In the genomic region with DNA sequence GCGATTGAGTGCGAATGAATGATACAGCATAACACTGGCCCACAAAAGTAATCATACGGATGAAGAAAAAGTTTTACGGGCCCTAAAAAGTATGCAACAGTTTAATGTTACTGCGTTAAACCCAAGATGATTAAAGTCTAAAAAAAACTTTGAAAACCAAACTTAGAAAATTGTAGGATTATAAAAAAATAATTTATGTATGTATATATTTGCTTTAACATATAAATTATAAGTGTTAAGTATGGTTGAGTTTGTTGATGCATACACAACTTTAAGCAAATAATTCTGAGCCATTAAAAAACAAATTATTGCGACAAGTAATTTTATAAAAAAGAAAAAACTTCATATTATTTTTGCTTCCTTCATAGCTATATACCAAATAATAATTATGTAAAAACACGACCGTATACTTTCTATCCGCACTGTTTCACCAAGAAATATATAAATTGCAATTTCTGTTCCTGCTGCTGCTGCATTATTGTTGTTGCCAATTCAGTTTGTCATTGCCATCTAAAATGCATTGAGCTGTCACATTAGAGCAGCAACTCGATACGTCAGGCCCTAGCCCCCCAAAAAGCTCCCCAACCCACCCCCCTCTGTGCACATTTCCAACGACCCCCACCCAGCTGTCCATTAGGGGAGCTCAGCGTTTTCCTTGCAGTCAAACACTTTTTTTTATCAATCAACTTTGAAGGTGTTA, we compare ENCODE assay signal across 1 fruit fly cellular context.
A peak's percentile ranks its signal among the peaks of the same experiment; 100 is the strongest.
TF ChIP-seq lines count a peak whose summit lies in the region.

No protein-coding gene starts in this region.

TF ChIP-seq in whole organism, embryonic, 481 proteins besides CTCF, POLR2A, EP300 and RAD21 (continued from another document):
- TF ChIP-seq inv (GFP tag; IDR thresholded peaks at IDR 0.05; lab: Robert Waterston, UW; ENCODE audit: partially characterized antibody) (no peak), Mad (GFP tag; optimal IDR thresholded peaks at IDR 0.05; lab: Kevin White, UChicago) (no peak), Med (GFP tag; lab: Kevin White, UChicago) (no peak), B-H1 (GFP tag; IDR thresholded peaks at IDR 0.05; lab: Robert Waterston, UW) (no peak), gfzf (GFP tag; optimal IDR thresholded peaks at IDR 0.05; lab: Kevin White, UChicago) (no peak), CG31224 (GFP tag; IDR thresholded peaks at IDR 0.05; lab: Robert Waterston, UW) (no peak; the same call in 1 of the 2 replicates), scrt (GFP tag; optimal IDR thresholded peaks at IDR 0.05; lab: Kevin White, UChicago) (no peak), nom (GFP tag; optimal IDR thresholded peaks at IDR 0.05; lab: Kevin White, UChicago) (peak; percentile 70), ewg (GFP tag; optimal IDR thresholded peaks at IDR 0.05; lab: Kevin White, UChicago) (no peak), CG10543 (GFP tag; optimal IDR thresholded peaks at IDR 0.05; lab: Kevin White, UChicago) (no peak), CG9609 (GFP tag; optimal IDR thresholded peaks at IDR 0.05; lab: Kevin White, UChicago) (no peak), Nf-YC (tag; optimal IDR thresholded peaks at IDR 0.05; lab: Kevin White, UChicago) (peak; percentile 28), Dref (GFP tag; IDR thresholded peaks at IDR 0.05; lab: Robert Waterston, UW) (no peak), sens-2 (GFP tag; IDR thresholded peaks at IDR 0.05; lab: Robert Waterston, UW) (no peak), CG5245 (GFP tag; optimal IDR thresholded peaks at IDR 0.05; lab: Kevin White, UChicago) (no peak), exex (tag; optimal IDR thresholded peaks at IDR 0.05; lab: Kevin White, UChicago) (no peak), CG7357 (GFP tag; IDR thresholded peaks at IDR 0.05; lab: Robert Waterston, UW) (no peak), CG2199 (GFP tag; IDR thresholded peaks at IDR 0.05; lab: Robert Waterston, UW) (0 out of 3 replicates have a peak, but pooled peaks have one; percentile 40), CG7372 (GFP tag; IDR thresholded peaks at IDR 0.05; lab: Robert Waterston, UW) (no peak), ap (GFP tag; IDR thresholded peaks at IDR 0.05; lab: Robert Waterston, UW) (no peak), fd3F (GFP tag; optimal IDR thresholded peaks at IDR 0.05; lab: Kevin White, UChicago) (no peak), chn (GFP tag; optimal IDR thresholded peaks at IDR 0.05; lab: Kevin White, UChicago) (no peak), her (GFP tag; optimal IDR thresholded peaks at IDR 0.05; lab: Kevin White, UChicago) (no peak), CG5180 (GFP tag; optimal IDR thresholded peaks at IDR 0.05; lab: Kevin White, UChicago) (peak; percentile 15), btn (GFP tag; optimal IDR thresholded peaks at IDR 0.05; lab: Kevin White, UChicago) (no peak), dmrt11E (tag; optimal IDR thresholded peaks at IDR 0.05; lab: Kevin White, UChicago) (no peak), Dip2 (GFP tag; IDR thresholded peaks at IDR 0.05; lab: Robert Waterston, UW) (no peak), CG15696 (tag; optimal IDR thresholded peaks at IDR 0.05; lab: Kevin White, UChicago) (no peak), cato (GFP tag; optimal IDR thresholded peaks at IDR 0.05; lab: Kevin White, UChicago; ENCODE audit: borderline replicate concordance) (no peak), Hsf (GFP tag; optimal IDR thresholded peaks at IDR 0.05; lab: Kevin White, UChicago) (no peak), CG12104 (GFP tag; optimal IDR thresholded peaks at IDR 0.05; lab: Kevin White, UChicago) (no peak), H15 (GFP tag; IDR thresholded peaks at IDR 0.05; lab: Robert Waterston, UW) (no peak), chif (GFP tag; optimal IDR thresholded peaks at IDR 0.05; lab: Kevin White, UChicago) (no peak), lmd (GFP tag; IDR thresholded peaks at IDR 0.05; lab: Robert Waterston, UW) (0 out of 2 replicates have a peak, but pooled peaks have one; percentile 24), CG7745 (tag; optimal IDR thresholded peaks at IDR 0.05; lab: Kevin White, UChicago) (no peak), CG31388 (GFP tag; optimal IDR thresholded peaks at IDR 0.05; lab: Kevin White, UChicago) (no peak), Awh (GFP tag; IDR thresholded peaks at IDR 0.05; lab: Robert Waterston, UW) (no peak), Vsx1 (GFP tag; optimal IDR thresholded peaks at IDR 0.05; lab: Kevin White, UChicago) (no peak), ash1 (GFP tag; optimal IDR thresholded peaks at IDR 0.05; lab: Kevin White, UChicago) (no peak), ase (GFP tag; IDR thresholded peaks at IDR 0.05; lab: Robert Waterston, UW) (no peak), CG3065 (GFP tag; optimal IDR thresholded peaks at IDR 0.05; lab: Kevin White, UChicago) (no peak), al (GFP tag; IDR thresholded peaks at IDR 0.05; lab: Robert Waterston, UW) (no peak), CG14441 (GFP tag; IDR thresholded peaks at IDR 0.05; lab: Robert Waterston, UW) (no peak), CG15011 (GFP tag; optimal IDR thresholded peaks at IDR 0.05; lab: Kevin White, UChicago) (no peak), CG17186 (GFP tag; optimal IDR thresholded peaks at IDR 0.05; lab: Kevin White, UChicago) (no peak), Asciz (GFP tag; optimal IDR thresholded peaks at IDR 0.05; lab: Kevin White, UChicago) (no peak), CG2712 (tag; optimal IDR thresholded peaks at IDR 0.05; lab: Kevin White, UChicago) (peak; percentile 53), zen2 (GFP tag; IDR thresholded peaks at IDR 0.05; lab: Robert Waterston, UW; ENCODE audit: partially characterized antibody) (no peak), CG8924 (tag; optimal IDR thresholded peaks at IDR 0.05; lab: Kevin White, UChicago) (no peak), slbo (GFP tag; IDR thresholded peaks at IDR 0.05; lab: Robert Waterston, UW) (no peak), pnt (GFP tag; optimal IDR thresholded peaks at IDR 0.05; lab: Kevin White, UChicago) (no peak), H2.0 (GFP tag; IDR thresholded peaks at IDR 0.05; lab: Robert Waterston, UW) (no peak), Scr (GFP tag; IDR thresholded peaks at IDR 0.05; lab: Robert Waterston, UW; ENCODE audit: partially characterized antibody) (no peak), unc-4 (GFP tag; IDR thresholded peaks at IDR 0.05; lab: Robert Waterston, UW; ENCODE audit: partially characterized antibody) (no peak), pb (GFP tag; optimal IDR thresholded peaks at IDR 0.05; lab: Kevin White, UChicago) (no peak), corto (GFP tag; optimal IDR thresholded peaks at IDR 0.05; lab: Kevin White, UChicago) (no peak), CG12391 (tag; optimal IDR thresholded peaks at IDR 0.05; lab: Kevin White, UChicago) (no peak), CG13287 (GFP tag; IDR thresholded peaks at IDR 0.05; lab: Robert Waterston, UW; ENCODE audit: partially characterized antibody) (no peak), mam (GFP tag; optimal IDR thresholded peaks at IDR 0.05; lab: Kevin White, UChicago) (no peak), Meics (GFP tag; optimal IDR thresholded peaks at IDR 0.05; lab: Kevin White, UChicago) (peak; percentile 34), zfh2 (GFP tag; optimal IDR thresholded peaks at IDR 0.05; lab: Kevin White, UChicago) (no peak), slp2 (GFP tag; optimal IDR thresholded peaks at IDR 0.05; lab: Kevin White, UChicago) (no peak), CG15269 (tag; optimal IDR thresholded peaks at IDR 0.05; lab: Kevin White, UChicago) (no peak), B-H2 (GFP tag; optimal IDR thresholded peaks at IDR 0.05; lab: Kevin White, UChicago) (no peak), CG30431 (GFP tag; optimal IDR thresholded peaks at IDR 0.05; lab: Kevin White, UChicago) (no peak), CG2116 (GFP tag; optimal IDR thresholded peaks at IDR 0.05; lab: Kevin White, UChicago) (no peak), CG4360 (GFP tag; IDR thresholded peaks at IDR 0.05; lab: Robert Waterston, UW) (no peak), BEAF-32 (GFP tag; optimal IDR thresholded peaks at IDR 0.05; lab: Kevin White, UChicago) (no peak), CG6254 (GFP tag; optimal IDR thresholded peaks at IDR 0.05; lab: Kevin White, UChicago) (no peak), Neu2 (GFP tag; optimal IDR thresholded peaks at IDR 0.05; lab: Kevin White, UChicago; ENCODE audit: borderline replicate concordance) (no peak), fd102C (GFP tag; optimal IDR thresholded peaks at IDR 0.05; lab: Kevin White, UChicago) (no peak), pan (optimal IDR thresholded peaks at IDR 0.05; lab: Kevin White, UChicago) (no peak), pan (GFP tag; optimal IDR thresholded peaks at IDR 0.05 in 1 of 2, IDR thresholded peaks at IDR 0.05 in 1 of 2) (no peak), danr (GFP tag; IDR thresholded peaks at IDR 0.05; lab: Robert Waterston, UW) (no peak), CG14965 (GFP tag; optimal IDR thresholded peaks at IDR 0.05; lab: Kevin White, UChicago; ENCODE audit: borderline replicate concordance) (no peak), gsb-n (tag; optimal IDR thresholded peaks at IDR 0.05; lab: Kevin White, UChicago) (no peak), D19A (tag; optimal IDR thresholded peaks at IDR 0.05; lab: Kevin White, UChicago) (peak; percentile 53), lab (GFP tag; optimal IDR thresholded peaks at IDR 0.05; lab: Kevin White, UChicago) (peak; percentile 15), Aef1 (GFP tag; IDR thresholded peaks at IDR 0.05; lab: Robert Waterston, UW) (no peak), CG1529 (GFP tag; optimal IDR thresholded peaks at IDR 0.05; lab: Kevin White, UChicago) (no peak), CG6689 (GFP tag; IDR thresholded peaks at IDR 0.05; lab: Robert Waterston, UW) (no peak), stwl (tag; optimal IDR thresholded peaks at IDR 0.05; lab: Kevin White, UChicago) (peak; percentile 6), bigmax (GFP tag; optimal IDR thresholded peaks at IDR 0.05; lab: Kevin White, UChicago) (no peak), nerfin-2 (GFP tag; IDR thresholded peaks at IDR 0.05; lab: Robert Waterston, UW; ENCODE audit: partially characterized antibody) (no peak), CG4328 (GFP tag; optimal IDR thresholded peaks at IDR 0.05; lab: Kevin White, UChicago) (no peak), CG1024 (GFP tag; IDR thresholded peaks at IDR 0.05; lab: Robert Waterston, UW) (no peak), fd64A (GFP tag; optimal IDR thresholded peaks at IDR 0.05; lab: Kevin White, UChicago) (no peak), chinmo (GFP tag; IDR thresholded peaks at IDR 0.05; lab: Robert Waterston, UW; ENCODE audit: partially characterized antibody) (no peak), ATbp (GFP tag; optimal IDR thresholded peaks at IDR 0.05; lab: Kevin White, UChicago) (no peak), CG43689 (GFP tag; IDR thresholded peaks at IDR 0.05; lab: Robert Waterston, UW) (no peak), trem (tag; optimal IDR thresholded peaks at IDR 0.05; lab: Kevin White, UChicago) (peak; percentile 26), luna (GFP tag; optimal IDR thresholded peaks at IDR 0.05; lab: Kevin White, UChicago) (no peak), CG11504 (tag; optimal IDR thresholded peaks at IDR 0.05; lab: Kevin White, UChicago) (peak; percentile 69), disco-r (GFP tag; optimal IDR thresholded peaks at IDR 0.05; lab: Kevin White, UChicago) (no peak), lov (optimal IDR thresholded peaks at IDR 0.05; lab: Kevin White, UChicago) (no peak), lov (GFP tag; IDR thresholded peaks at IDR 0.05; lab: Robert Waterston, UW) (0 out of 3 replicates have a peak, but pooled peaks have one; percentile 14), HHEX (GFP tag; optimal IDR thresholded peaks at IDR 0.05; lab: Kevin White, UChicago) (peak; percentile 15), pfk (GFP tag; optimal IDR thresholded peaks at IDR 0.05; lab: Kevin White, UChicago) (no peak), bsh (GFP tag; optimal IDR thresholded peaks at IDR 0.05; lab: Kevin White, UChicago) (no peak), Sox100B (GFP tag; optimal IDR thresholded peaks at IDR 0.05; lab: Kevin White, UChicago) (peak; percentile 67), CG8388 (GFP tag; optimal IDR thresholded peaks at IDR 0.05; lab: Kevin White, UChicago) (peak; percentile 84), Rfx (GFP tag; IDR thresholded peaks at IDR 0.05; lab: Robert Waterston, UW) (no peak), Ssrp (tag; optimal IDR thresholded peaks at IDR 0.05; lab: Kevin White, UChicago) (no peak), MTF-1 (GFP tag; optimal IDR thresholded peaks at IDR 0.05; lab: Kevin White, UChicago; ENCODE audit: borderline replicate concordance) (no peak), caup (GFP tag; optimal IDR thresholded peaks at IDR 0.05; lab: Kevin White, UChicago; ENCODE audit: severe bottlenecking) (no peak), CG4282 (GFP tag; optimal IDR thresholded peaks at IDR 0.05; lab: Kevin White, UChicago) (no peak), Side (GFP tag; optimal IDR thresholded peaks at IDR 0.05; lab: Kevin White, UChicago) (no peak), CG9727 (GFP tag; optimal IDR thresholded peaks at IDR 0.05; lab: Kevin White, UChicago) (no peak), ci (GFP tag; IDR thresholded peaks at IDR 0.05; lab: Robert Waterston, UW) (no peak), schlank (tag; optimal IDR thresholded peaks at IDR 0.05; lab: Kevin White, UChicago) (no peak), Bteb2 (GFP tag; optimal IDR thresholded peaks at IDR 0.05; lab: Kevin White, UChicago) (no peak), sna (GFP tag; IDR thresholded peaks at IDR 0.05; lab: Robert Waterston, UW; ENCODE audit: partially characterized antibody) (no peak), CG9876 (GFP tag; optimal IDR thresholded peaks at IDR 0.05; lab: Kevin White, UChicago) (no peak), CG9215 (GFP tag; IDR thresholded peaks at IDR 0.05; lab: Robert Waterston, UW) (no peak)
